Worm (Caenorhabditis elegans) whole organism, late embryonic: Measurements from ENCODE around the gene C49A9.4.

Source experiments
- K02D7.2 ChIP-seq: sonication (generic microtip); optimal IDR thresholded peaks from 2 replicates; lab custom pipeline; 2017; ENCODE audit warnings: mild to moderate bottlenecking, missing genetic modification characterization, missing compliant biosample characterization
- T23F11.4 ChIP-seq: fragments of 200-800 bp; sonication (Bioruptor generic); optimal IDR thresholded peaks from 2 replicates; lab custom pipeline; 2018; ENCODE audit warnings: mild to moderate bottlenecking, missing genetic modification characterization, missing compliant biosample characterization
- Y22D7AL.16 ChIP-seq: sonication (generic microtip); optimal IDR thresholded peaks from 2 replicates; lab custom pipeline; 2016; ENCODE audit warnings: missing genetic modification characterization, missing compliant biosample characterization
- ceh-14 ChIP-seq: sonication (generic microtip); optimal IDR thresholded peaks from 2 replicates; lab custom pipeline; 2016; ENCODE audit warnings: missing genotype, missing genetic modification characterization, missing compliant biosample characterization
- ceh-18 ChIP-seq: sonication (generic microtip); optimal IDR thresholded peaks from 2 replicates; lab custom pipeline; 2016; ENCODE audit warnings: missing genetic modification characterization, missing compliant biosample characterization
- ceh-24 ChIP-seq: sonication (generic microtip); optimal IDR thresholded peaks from 2 replicates; lab custom pipeline; 2016; ENCODE audit warnings: mild to moderate bottlenecking, missing genetic modification characterization, missing compliant biosample characterization
- ceh-31 ChIP-seq: sonication (generic microtip); optimal IDR thresholded peaks from 2 replicates; lab custom pipeline; 2016; ENCODE audit warnings: missing genetic modification characterization, missing compliant biosample characterization
- ceh-48 ChIP-seq: sonication (generic microtip); optimal IDR thresholded peaks from 2 replicates; lab custom pipeline; 2016; ENCODE audit warnings: missing genetic modification characterization, inconsistent platforms, missing compliant biosample characterization
- che-1 ChIP-seq: sonication (generic microtip); optimal IDR thresholded peaks from 2 replicates; lab custom pipeline; 2016; ENCODE audit warnings: mild to moderate bottlenecking, missing genetic modification characterization, missing compliant biosample characterization
- dmd-4 ChIP-seq: sonication (generic microtip); optimal IDR thresholded peaks from 2 replicates; lab custom pipeline; 2016; ENCODE audit warnings: borderline replicate concordance, missing genetic modification characterization, missing compliant biosample characterization
- dve-1 ChIP-seq: sonication (generic microtip); optimal IDR thresholded peaks from 2 replicates; lab custom pipeline; 2017; ENCODE audit warnings: antibody characterized with exemption, mild to moderate bottlenecking, missing genetic modification characterization, missing compliant biosample characterization
- elt-2 ChIP-seq: sonication (generic microtip); optimal IDR thresholded peaks from 2 replicates; lab custom pipeline; 2016; ENCODE audit warnings: missing genetic modification reagents, missing genetic modification characterization, missing compliant biosample characterization
- eyg-1 ChIP-seq: sonication (generic microtip); optimal IDR thresholded peaks from 2 replicates; lab custom pipeline; 2016; ENCODE audit warnings: missing genotype, missing genetic modification characterization, missing compliant biosample characterization
- fax-1 ChIP-seq: sonication (generic microtip); optimal IDR thresholded peaks from 2 replicates; lab custom pipeline; 2016; ENCODE audit warnings: missing genotype, missing genetic modification characterization, missing compliant biosample characterization
- gmeb-2 ChIP-seq: sonication (generic microtip); optimal IDR thresholded peaks from 2 replicates; lab custom pipeline; 2016; ENCODE audit warnings: missing genetic modification characterization, inconsistent platforms, missing compliant biosample characterization
- hlh-13 ChIP-seq: fragments of 200-800 bp; sonication (Bioruptor generic); optimal IDR thresholded peaks from 2 replicates; lab custom pipeline; 2018; ENCODE audit warnings: mild to moderate bottlenecking, missing genetic modification characterization, missing compliant biosample characterization
- hlh-15 ChIP-seq: sonication (generic microtip); optimal IDR thresholded peaks from 2 replicates; lab custom pipeline; 2016; ENCODE audit warnings: missing genetic modification characterization, missing compliant biosample characterization
- hlh-6 ChIP-seq: sonication (generic microtip); optimal IDR thresholded peaks from 2 replicates; lab custom pipeline; 2016; ENCODE audit warnings: missing genotype, missing genetic modification characterization, missing compliant biosample characterization
- lim-6 ChIP-seq: sonication (generic microtip); optimal IDR thresholded peaks from 2 replicates; lab custom pipeline; 2016; ENCODE audit warnings: missing genetic modification characterization, missing compliant biosample characterization
- madf-2 ChIP-seq: sonication (generic microtip); optimal IDR thresholded peaks from 2 replicates; lab custom pipeline; 2017; ENCODE audit warnings: missing genetic modification characterization, missing compliant biosample characterization
- mec-3 ChIP-seq: sonication (generic microtip); optimal IDR thresholded peaks from 2 replicates; lab custom pipeline; 2016; ENCODE audit warnings: borderline replicate concordance, missing genetic modification characterization, missing compliant biosample characterization
- nhr-232 ChIP-seq: sonication (generic microtip); optimal IDR thresholded peaks from 2 replicates; lab custom pipeline; 2016; ENCODE audit warnings: missing genetic modification characterization, missing compliant biosample characterization
- odd-2 ChIP-seq: sonication (generic microtip); optimal IDR thresholded peaks from 2 replicates; lab custom pipeline; 2017; ENCODE audit warnings: antibody characterized with exemption, mild to moderate bottlenecking, missing genetic modification characterization, missing compliant biosample characterization
- pha-2 ChIP-seq: sonication (generic microtip); optimal IDR thresholded peaks from 2 replicates; lab custom pipeline; 2017; ENCODE audit warnings: mild to moderate bottlenecking, missing genetic modification characterization, missing compliant biosample characterization
- pha-4 ChIP-seq: fragments of 150-350 bp; optimal IDR thresholded peaks from 2 replicates; lab custom pipeline; 2018; ENCODE audit warnings: missing biosample characterization, missing genetic modification reagents, missing genetic modification characterization
- pqm-1 ChIP-seq: sonication (generic microtip); optimal IDR thresholded peaks from 2 replicates; lab custom pipeline; 2016; ENCODE audit warnings: missing genetic modification characterization, missing compliant biosample characterization
- pros-1 ChIP-seq: fragments of 150-350 bp; optimal IDR thresholded peaks from 2 replicates; lab custom pipeline; 2014; ENCODE audit warnings: missing biosample characterization, missing genetic modification reagents, missing genetic modification characterization
- sdc-2 ChIP-seq: sonication (generic microtip); optimal IDR thresholded peaks from 2 replicates; lab custom pipeline; 2016; ENCODE audit warnings: missing genotype, missing genetic modification characterization, missing compliant biosample characterization
- sox-4 ChIP-seq: sonication (generic microtip); optimal IDR thresholded peaks from 2 replicates; lab custom pipeline; 2017; ENCODE audit warnings: mild to moderate bottlenecking, missing genetic modification characterization, inconsistent platforms, missing compliant biosample characterization
- syd-9 ChIP-seq: sonication (generic microtip); optimal IDR thresholded peaks from 2 replicates; lab custom pipeline; 2016; ENCODE audit warnings: mild to moderate bottlenecking, missing genetic modification characterization, moderate library complexity, missing compliant biosample characterization
- unc-42 ChIP-seq: sonication (generic microtip); optimal IDR thresholded peaks from 2 replicates; lab custom pipeline; 2016; ENCODE audit warnings: missing genotype, missing genetic modification characterization, missing compliant biosample characterization
- unc-55 ChIP-seq: sonication (generic microtip); optimal IDR thresholded peaks from 2 replicates; lab custom pipeline; 2017; ENCODE audit warnings: missing biosample characterization, missing genetic modification reagents, missing genetic modification characterization
- zip-5 ChIP-seq: sonication (generic microtip); optimal IDR thresholded peaks from 2 replicates; lab custom pipeline; 2016; ENCODE audit warnings: missing genetic modification characterization, missing compliant biosample characterization
- ztf-16 ChIP-seq: sonication (generic microtip); optimal IDR thresholded peaks from 2 replicates; lab custom pipeline; 2017; ENCODE audit warnings: missing genetic modification characterization, missing compliant biosample characterization

The C49A9.4 gene

ce11 chrIV:6219429-6219828 lies at the start of gene C49A9.4:
TSS of gene C49A9.4 (plus strand) at chrIV:6219693.
- TF ChIP-seq lim-6 (tag; lab: Kevin White, UChicago) = no peak
- TF ChIP-seq dve-1 (tag; lab: Kevin White, UChicago) = no peak

DNA sequence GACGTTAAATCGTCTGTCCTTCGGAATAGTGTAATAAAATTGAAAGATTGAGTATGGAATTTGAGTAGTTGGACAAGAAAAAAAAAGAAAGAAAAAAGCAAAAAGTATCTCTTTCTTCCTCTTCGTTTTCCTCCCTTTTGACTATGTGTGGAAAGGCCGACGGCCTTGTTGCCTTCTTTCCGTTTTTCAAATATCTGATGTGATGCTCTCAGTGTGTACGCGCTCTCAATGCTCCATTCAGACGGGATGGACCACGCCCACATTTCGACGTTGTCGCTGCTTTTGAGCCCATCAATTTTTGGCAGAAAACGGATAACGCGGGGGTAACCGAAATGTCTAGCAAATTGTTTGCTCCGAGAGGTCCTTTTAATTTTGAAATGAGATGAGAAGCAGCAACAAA lies 46.5 kb upstream of the C49A9.4 start:
- no peak for TF ChIP-seq che-1 (tag; lab: Kevin White, UChicago)
- TF ChIP-seq unc-42 (tag; lab: Kevin White, UChicago) = peak; percentile 24

DNA sequence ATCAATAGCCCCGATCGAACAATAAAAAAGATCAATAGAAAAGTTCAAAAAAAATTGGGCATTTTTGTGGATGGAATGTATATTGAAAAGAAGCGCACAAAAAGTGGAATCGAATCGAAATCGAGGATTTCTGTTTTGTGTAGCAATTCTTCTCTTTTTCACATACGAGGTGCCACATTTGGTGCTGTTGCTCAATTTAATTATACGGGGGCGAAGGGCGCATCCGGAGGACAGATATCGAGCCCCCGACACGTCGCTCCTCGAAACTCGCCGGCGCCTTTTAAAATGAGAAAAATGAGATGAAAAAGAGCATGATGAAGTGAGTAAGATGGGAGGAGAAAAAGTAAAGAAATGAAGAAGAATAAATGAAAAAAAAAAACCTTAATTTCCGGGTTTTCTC lies 42.1 kb upstream of the C49A9.4 start:
- TF ChIP-seq pha-2 (tag; lab: Kevin White, UChicago) (no peak), ceh-31 (tag; lab: Kevin White, UChicago) (no peak), unc-42 (tag; lab: Kevin White, UChicago) (peak; percentile 88), eyg-1 (tag; lab: Kevin White, UChicago) (no peak), sdc-2 (tag; lab: Kevin White, UChicago) (no peak), hlh-13 (GFP tag; lab: Kevin White, UChicago) (no peak)

ce11 chrIV:6183757-6184156 lies 35.7 kb upstream of the C49A9.4 start, which contains the start of gene unc-77:
TSS of gene unc-77 (minus strand) at chrIV:6183857.
- TF ChIP-seq hlh-15 (tag; lab: Kevin White, UChicago) = no peak
- no peak for TF ChIP-seq dmd-4 (tag; lab: Kevin White, UChicago)
- no peak for TF ChIP-seq madf-2 (tag; lab: Kevin White, UChicago)
- TF ChIP-seq nhr-232 (tag; lab: Kevin White, UChicago) = no peak
- TF ChIP-seq pros-1 = no peak
- no peak for TF ChIP-seq fax-1 (tag; lab: Kevin White, UChicago)
- no peak for TF ChIP-seq sox-4
- TF ChIP-seq T23F11.4 (GFP tag; lab: Kevin White, UChicago) = no peak
- no peak for TF ChIP-seq unc-55 (GFP tag; lab: Kevin White, UChicago)
- TF ChIP-seq K02D7.2 = no peak
- no peak for TF ChIP-seq ztf-16
- no peak for TF ChIP-seq pqm-1 (tag; lab: Kevin White, UChicago)
- no peak for TF ChIP-seq sdc-2 (tag; lab: Kevin White, UChicago)
- TF ChIP-seq gmeb-2 (tag; lab: Kevin White, UChicago) = no peak
- TF ChIP-seq hlh-6 = no peak
- TF ChIP-seq Y22D7AL.16 = no peak

ce11 chrIV:6185578-6185977 lies 33.9 kb upstream of the C49A9.4 start, which contains the start of gene asp-9:
TSS of gene asp-9 (plus strand) at chrIV:6185889.
- TF ChIP-seq eyg-1 (tag; lab: Kevin White, UChicago) (no peak), odd-2 (no peak), dmd-4 (tag; lab: Kevin White, UChicago) (no peak), ceh-48 (no peak), nhr-232 (tag; lab: Kevin White, UChicago) (no peak), ceh-24 (no peak), mec-3 (tag; lab: Kevin White, UChicago) (no peak), elt-2 (peak; percentile 91), ceh-14 (tag; lab: Kevin White, UChicago) (no peak)

ce11 chrIV:6187160-6187559 lies 32.3 kb upstream of the C49A9.4 start:
- TF ChIP-seq che-1 (tag; lab: Kevin White, UChicago) = no peak
- TF ChIP-seq pha-4 (tag; lab: Kevin White, UChicago) = no peak
- no peak for TF ChIP-seq gmeb-2 (tag; lab: Kevin White, UChicago)
- TF ChIP-seq zip-5 (tag; lab: Kevin White, UChicago) = no peak
- TF ChIP-seq T23F11.4 (GFP tag; lab: Kevin White, UChicago) = no peak
- no peak for TF ChIP-seq elt-2
- no peak for TF ChIP-seq dve-1 (tag; lab: Kevin White, UChicago)
- TF ChIP-seq syd-9 (tag; lab: Kevin White, UChicago) = no peak
- TF ChIP-seq unc-42 (tag; lab: Kevin White, UChicago) = no peak
- no peak for TF ChIP-seq ceh-18 (tag; lab: Kevin White, UChicago)
- no peak for TF ChIP-seq dmd-4 (tag; lab: Kevin White, UChicago)
- no peak for TF ChIP-seq hlh-15 (tag; lab: Kevin White, UChicago)
